Fruit fly (Drosophila melanogaster): ENCODE data around the gene CG32512.
A peak's percentile ranks its signal among the peaks of the same experiment; 100 is the strongest.

The CG32512 gene

DNA sequence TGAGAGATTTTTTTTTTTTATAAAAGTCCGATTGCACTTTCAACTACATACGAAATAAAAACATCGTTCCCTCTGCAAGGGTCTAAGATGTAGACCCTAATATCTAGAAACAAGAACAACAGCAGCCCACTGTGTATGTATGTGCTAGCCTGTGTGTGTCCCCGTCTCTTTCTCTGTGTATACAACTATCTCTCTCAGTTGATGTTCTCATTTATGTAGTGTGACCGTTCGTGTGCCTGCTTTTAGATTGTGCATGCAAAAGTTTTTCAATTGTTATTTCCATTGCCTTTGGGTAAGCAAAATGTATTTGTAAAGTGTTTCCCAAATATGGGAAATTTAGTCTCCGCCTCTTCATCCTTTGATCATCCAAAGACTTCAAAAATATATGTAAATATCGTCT is 13.0 kb upstream of the CG32512 start (continued):
- TF ChIP-seq Taf1 (GFP tag; IDR thresholded peaks at IDR 0.05) (no peak), CG14667 (GFP tag; IDR thresholded peaks at IDR 0.05) (no peak), CG32767 (GFP tag; IDR thresholded peaks at IDR 0.05) (0 out of 2 replicates have a peak, but pooled peaks have one; percentile 25), CG2875 (GFP tag; optimal IDR thresholded peaks at IDR 0.05) (no peak), CG17361 (GFP tag; IDR thresholded peaks at IDR 0.05) (no peak), maf-S (GFP tag; optimal IDR thresholded peaks at IDR 0.05) (no peak), CG13624 (GFP tag; optimal IDR thresholded peaks at IDR 0.05) (no peak), CG4282 (GFP tag; optimal IDR thresholded peaks at IDR 0.05) (no peak), CG8765 (GFP tag; IDR thresholded peaks at IDR 0.05) (no peak), z (GFP tag; IDR thresholded peaks at IDR 0.05) (no peak), crp (GFP tag; optimal IDR thresholded peaks at IDR 0.05) (no peak), CG8290 (GFP tag; optimal IDR thresholded peaks at IDR 0.05) (no peak), CG8290 (tag; optimal IDR thresholded peaks at IDR 0.05) (peak in 1 of 2 experiments; percentile 0), gce (GFP tag; IDR thresholded peaks at IDR 0.05) (no peak), rib (GFP tag; IDR thresholded peaks at IDR 0.05) (no peak), ab (GFP tag; optimal IDR thresholded peaks at IDR 0.05) (no peak), Abd-B (GFP tag; optimal IDR thresholded peaks at IDR 0.05) (no peak), ap (GFP tag; IDR thresholded peaks at IDR 0.05) (no peak), insv (GFP tag; optimal IDR thresholded peaks at IDR 0.05) (no peak), esg (GFP tag; conservative IDR thresholded peaks at IDR 0.05) (no peak), CoRest (tag; optimal IDR thresholded peaks at IDR 0.05) (no peak), Hr3 (GFP tag; optimal IDR thresholded peaks at IDR 0.05) (no peak), lov (optimal IDR thresholded peaks at IDR 0.05) (no peak), lov (GFP tag; IDR thresholded peaks at IDR 0.05) (no peak), gsb-n (tag; optimal IDR thresholded peaks at IDR 0.05) (no peak), Elba2 (GFP tag; optimal IDR thresholded peaks at IDR 0.05) (no peak), trem (tag; optimal IDR thresholded peaks at IDR 0.05) (no peak)

DNA sequence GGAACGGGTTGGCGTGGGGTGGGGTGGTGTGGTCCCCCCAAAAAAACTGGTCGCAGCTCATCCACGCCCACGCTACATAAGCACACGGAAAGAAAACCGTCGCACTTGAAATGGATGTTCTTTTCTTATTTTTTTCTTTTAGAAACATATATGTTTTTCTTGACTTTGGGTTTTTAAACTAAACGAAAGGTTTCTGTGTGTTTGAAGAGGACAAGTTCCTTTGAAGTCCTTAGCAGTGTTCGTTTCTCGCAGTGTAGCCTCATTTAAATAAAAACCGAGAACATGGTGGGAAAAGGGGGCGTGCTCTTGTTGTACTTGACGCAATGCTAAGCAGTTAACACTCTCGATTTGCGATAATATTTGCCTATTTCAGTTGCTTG is 7.0 kb upstream of the CG32512 start:
- TF ChIP-seq CG4424 (GFP tag; optimal IDR thresholded peaks at IDR 0.05) = no peak
- TF ChIP-seq CG2120 (GFP tag; optimal IDR thresholded peaks at IDR 0.05) = peak; percentile 42
- TF ChIP-seq CG3281 (GFP tag; optimal IDR thresholded peaks at IDR 0.05) = no peak
- no peak for TF ChIP-seq Dip2 (GFP tag; IDR thresholded peaks at IDR 0.05)
- TF ChIP-seq CG10366 (GFP tag; IDR thresholded peaks at IDR 0.05) = no peak
- peak; percentile 18 for TF ChIP-seq CG11504 (tag; optimal IDR thresholded peaks at IDR 0.05)
- TF ChIP-seq Neu2 (GFP tag; optimal IDR thresholded peaks at IDR 0.05; ENCODE audit: borderline replicate concordance) = no peak
- no peak for TF ChIP-seq ash1 (GFP tag; optimal IDR thresholded peaks at IDR 0.05)
- no peak for TF ChIP-seq twi (tag; optimal IDR thresholded peaks at IDR 0.05)
- no peak for TF ChIP-seq NFAT (GFP tag; IDR thresholded peaks at IDR 0.05)
- TF ChIP-seq CG15479 (GFP tag; optimal IDR thresholded peaks at IDR 0.05) = no peak
- peak; percentile 28 for TF ChIP-seq gem (tag; optimal IDR thresholded peaks at IDR 0.05)
- TF ChIP-seq CG2712 (tag; optimal IDR thresholded peaks at IDR 0.05) = peak; percentile 6
- no peak for TF ChIP-seq CG18619 (GFP tag; optimal IDR thresholded peaks at IDR 0.05)
- peak; percentile 2 for TF ChIP-seq mam (GFP tag; optimal IDR thresholded peaks at IDR 0.05)
- no peak for TF ChIP-seq so (GFP tag; IDR thresholded peaks at IDR 0.05)
- 0 out of 2 replicates have a peak, but pooled peaks have one; percentile 13 for TF ChIP-seq CG32532 (GFP tag; IDR thresholded peaks at IDR 0.05)
- TF ChIP-seq Gsc (GFP tag; IDR thresholded peaks at IDR 0.05) = no peak
- peak; percentile 19; the same call in 1 of the 2 replicates for TF ChIP-seq Ptx1 (GFP tag; IDR thresholded peaks at IDR 0.05)
- TF ChIP-seq CG7839 (tag; optimal IDR thresholded peaks at IDR 0.05) = peak; percentile 27
- TF ChIP-seq gfzf (GFP tag; optimal IDR thresholded peaks at IDR 0.05) = no peak
- no peak for TF ChIP-seq Asciz (GFP tag; optimal IDR thresholded peaks at IDR 0.05)
- TF ChIP-seq lmd (GFP tag; IDR thresholded peaks at IDR 0.05) = 0 out of 2 replicates have a peak, but pooled peaks have one; percentile 30
- no peak for TF ChIP-seq stwl (tag; optimal IDR thresholded peaks at IDR 0.05)
- no peak for TF ChIP-seq CG4617 (GFP tag; optimal IDR thresholded peaks at IDR 0.05; ENCODE audit: borderline replicate concordance)
- TF ChIP-seq Drgx (GFP tag; IDR thresholded peaks at IDR 0.05) = peak; percentile 85
- TF ChIP-seq CG6654 (GFP tag; optimal IDR thresholded peaks at IDR 0.05) = no peak

Data from whole organism, embryonic.